Fruit fly (Drosophila melanogaster) whole organism, embryonic: ENCODE results near the gene CG43954.

Experiments
- Ada2b ChIP-seq: fragments of 200-800 bp; sonication (Bioruptor generic); IDR thresholded peaks from 2 replicates; pipeline ENCODE4 v1.3.6; 2022; ENCODE audit warnings: missing biosample characterization, missing genetic modification characterization
- Bdp1 ChIP-seq: fragments of 200-800 bp; sonication (Bioruptor generic); optimal IDR thresholded peaks from 3 replicates; lab custom pipeline; 2016; ENCODE audit warnings: missing biosample characterization, missing genetic modification characterization
- CG1024 ChIP-seq: fragments of 200-800 bp; sonication (Bioruptor generic); IDR thresholded peaks from 2 replicates; pipeline ENCODE4 v1.3.6; 2022; ENCODE audit warnings: missing biosample characterization, missing genetic modification characterization
- CG10267 ChIP-seq: fragments of 200-800 bp; sonication (Bioruptor generic); optimal IDR thresholded peaks from 2 replicates; lab custom pipeline; 2018; ENCODE audit warnings: missing biosample characterization, mild to moderate bottlenecking, missing genetic modification characterization, moderate library complexity
- CG10565 ChIP-seq: fragments of 200-800 bp; sonication (Bioruptor generic); optimal IDR thresholded peaks from 3 replicates; lab custom pipeline; 2016; ENCODE audit warnings: missing biosample characterization, mild to moderate bottlenecking, missing genetic modification characterization
- CG12391 ChIP-seq: fragments of 200-800 bp; sonication (Bioruptor generic); optimal IDR thresholded peaks from 3 replicates; lab custom pipeline; 2018; ENCODE audit warnings: missing biosample characterization, mild to moderate bottlenecking, missing genetic modification characterization, moderate library complexity
- CG13287 ChIP-seq: fragments of 200-800 bp; sonication (Bioruptor generic); IDR thresholded peaks from 2 replicates; pipeline ENCODE4 v1.3.6; 2022; ENCODE audit warnings: missing biosample characterization, missing genetic modification characterization; ENCODE audit not compliant: partially characterized antibody
- CG13296 ChIP-seq: fragments of 200-800 bp; sonication (Bioruptor generic); optimal IDR thresholded peaks from 3 replicates; lab custom pipeline; 2018; ENCODE audit warnings: missing biosample characterization, mild to moderate bottlenecking, missing genetic modification characterization
- CG14014 ChIP-seq: fragments of 200-800 bp; sonication (Bioruptor generic); IDR thresholded peaks from 2 replicates; pipeline ENCODE4 v1.3.6; 2022; ENCODE audit warnings: missing biosample characterization, missing genetic modification characterization
- CG2129 ChIP-seq: fragments of 200-800 bp; sonication (Bioruptor generic); IDR thresholded peaks from 2 replicates; pipeline ENCODE4 v1.3.6; 2022; ENCODE audit warnings: missing biosample characterization, missing genetic modification characterization; ENCODE audit not compliant: partially characterized antibody
- CG2712 ChIP-seq: fragments of 200-800 bp; optimal IDR thresholded peaks from 3 replicates; lab custom pipeline; 2019; ENCODE audit warnings: missing biosample characterization, mild to moderate bottlenecking, missing genetic modification characterization, moderate library complexity
- CG30020 ChIP-seq: fragments of 200-800 bp; optimal IDR thresholded peaks from 2 replicates; lab custom pipeline; 2019; ENCODE audit warnings: missing biosample characterization, mild to moderate bottlenecking, missing genetic modification characterization, moderate library complexity
- CG31224 ChIP-seq: fragments of 200-800 bp; sonication (Bioruptor generic); IDR thresholded peaks from 2 replicates; pipeline ENCODE4 v1.3.6; 2022; ENCODE audit warnings: missing biosample characterization, missing genetic modification characterization
- CG31441 ChIP-seq: fragments of 200-800 bp; sonication (Bioruptor generic); IDR thresholded peaks from 2 replicates; pipeline ENCODE4 v1.3.6; 2022; ENCODE audit warnings: missing biosample characterization, missing genetic modification characterization
- CG3995 ChIP-seq: fragments of 200-800 bp; sonication (Bioruptor generic); optimal IDR thresholded peaks from 3 replicates; lab custom pipeline; 2016; ENCODE audit warnings: missing biosample characterization, missing genetic modification characterization
- CG4360 ChIP-seq: fragments of 200-800 bp; sonication (Bioruptor generic); IDR thresholded peaks from 2 replicates; pipeline ENCODE4 v1.3.6; 2022; ENCODE audit warnings: missing biosample characterization, missing genetic modification characterization
- CG43689 ChIP-seq: fragments of 200-800 bp; sonication (Bioruptor generic); IDR thresholded peaks from 2 replicates; pipeline ENCODE4 v1.3.6; 2022; ENCODE audit warnings: missing biosample characterization, missing genetic modification characterization
- CG4617 ChIP-seq: fragments of 200-800 bp; sonication (Bioruptor generic); optimal IDR thresholded peaks from 3 replicates; lab custom pipeline; 2016; ENCODE audit warnings: missing biosample characterization, missing genetic modification characterization, borderline replicate concordance
- CG6254 ChIP-seq: fragments of 200-800 bp; sonication (Bioruptor generic); optimal IDR thresholded peaks from 3 replicates; lab custom pipeline; 2017; ENCODE audit warnings: mild to moderate bottlenecking, missing biosample characterization, missing genetic modification reagents, missing genetic modification characterization
- CG7786 ChIP-seq: fragments of 200-800 bp; sonication (Bioruptor generic); optimal IDR thresholded peaks from 2 replicates; lab custom pipeline; 2016; ENCODE audit warnings: missing biosample characterization, missing genetic modification characterization
- CG8290 ChIP-seq, 3 experiments: fragments of 200-800 bp; sonication (Bioruptor generic); optimal IDR thresholded peaks; 2 replicates each; lab custom pipeline; 2016 to 2019; ENCODE audit warnings: missing biosample characterization in 3 of 3, missing genetic modification characterization in 3 of 3, mild to moderate bottlenecking in 2 of 3, moderate library complexity in 1 of 3
- CG8765 ChIP-seq: fragments of 200-800 bp; sonication (Bioruptor generic); IDR thresholded peaks from 2 replicates; pipeline ENCODE4 v1.3.6; 2022; ENCODE audit warnings: missing biosample characterization, missing genetic modification characterization
- CG8944 ChIP-seq: fragments of 200-800 bp; sonication (Bioruptor generic); optimal IDR thresholded peaks from 3 replicates; lab custom pipeline; 2016; ENCODE audit warnings: missing biosample characterization, missing genetic modification characterization
- CG9437 ChIP-seq: fragments of 200-800 bp; sonication (Bioruptor generic); optimal IDR thresholded peaks from 2 replicates; lab custom pipeline; 2018; ENCODE audit warnings: missing biosample characterization, mild to moderate bottlenecking, missing genetic modification characterization
- CG9797 ChIP-seq: fragments of 200-800 bp; sonication (Bioruptor generic); optimal IDR thresholded peaks from 3 replicates; lab custom pipeline; 2018; ENCODE audit warnings: missing biosample characterization, mild to moderate bottlenecking, missing genetic modification characterization
- CG9817 ChIP-seq: fragments of 200-800 bp; sonication (Bioruptor generic); optimal IDR thresholded peaks from 2 replicates; lab custom pipeline; 2018; ENCODE audit warnings: missing biosample characterization, mild to moderate bottlenecking, missing genetic modification characterization, moderate library complexity
- CG9932 ChIP-seq: fragments of 200-800 bp; sonication (Bioruptor generic); IDR thresholded peaks from 2 replicates; pipeline ENCODE4 v1.3.6; 2022; ENCODE audit warnings: missing biosample characterization, missing genetic modification characterization
- D19A ChIP-seq: fragments of 200-800 bp; optimal IDR thresholded peaks from 3 replicates; lab custom pipeline; 2019; ENCODE audit warnings: missing biosample characterization, mild to moderate bottlenecking, missing genetic modification characterization, moderate library complexity
- Dek ChIP-seq: fragments of 200-800 bp; sonication (Bioruptor generic); optimal IDR thresholded peaks from 3 replicates; lab custom pipeline; 2019; ENCODE audit warnings: missing biosample characterization, mild to moderate bottlenecking, missing genetic modification characterization, moderate library complexity
- E2f2 ChIP-seq: fragments of 200-800 bp; sonication (Bioruptor generic); IDR thresholded peaks from 2 replicates; pipeline ENCODE4 v1.3.6; 2022; ENCODE audit warnings: missing biosample characterization, missing genetic modification characterization
- Elba2 ChIP-seq: fragments of 200-800 bp; sonication (Bioruptor generic); optimal IDR thresholded peaks from 3 replicates; lab custom pipeline; 2016; ENCODE audit warnings: missing biosample characterization, missing genetic modification characterization
- Oli ChIP-seq: fragments of 200-800 bp; sonication (Bioruptor generic); optimal IDR thresholded peaks from 2 replicates; lab custom pipeline; 2018; ENCODE audit warnings: missing biosample characterization, mild to moderate bottlenecking, missing genetic modification characterization, moderate library complexity
- PHDP ChIP-seq: fragments of 200-800 bp; sonication (Bioruptor generic); optimal IDR thresholded peaks from 3 replicates; lab custom pipeline; 2018; ENCODE audit warnings: missing biosample characterization, mild to moderate bottlenecking, missing genetic modification characterization, moderate library complexity
- Rfx ChIP-seq: fragments of 200-800 bp; sonication (Bioruptor generic); IDR thresholded peaks from 2 replicates; pipeline ENCODE4 v1.3.6; 2022; ENCODE audit warnings: missing biosample characterization, missing genetic modification characterization
- Sox102F ChIP-seq: fragments of 200-800 bp; sonication (Bioruptor generic); optimal IDR thresholded peaks from 2 replicates; lab custom pipeline; 2018; ENCODE audit warnings: missing biosample characterization, mild to moderate bottlenecking, missing genetic modification characterization, moderate library complexity
- Xrp1 ChIP-seq: fragments of 200-800 bp; sonication (Bioruptor generic); IDR thresholded peaks from 2 replicates; pipeline ENCODE4 v1.3.6; 2022; ENCODE audit warnings: missing biosample characterization, missing genetic modification characterization
- YL-1 ChIP-seq: fragments of 200-800 bp; sonication (Bioruptor generic); optimal IDR thresholded peaks from 3 replicates; lab custom pipeline; 2017; ENCODE audit warnings: missing biosample characterization, mild to moderate bottlenecking, missing genetic modification characterization
- al ChIP-seq: fragments of 200-800 bp; sonication (Bioruptor generic); IDR thresholded peaks from 2 replicates; pipeline ENCODE4 v1.3.6; 2022; ENCODE audit warnings: missing biosample characterization, missing genetic modification characterization
- caup ChIP-seq: fragments of 200-800 bp; sonication (Bioruptor generic); optimal IDR thresholded peaks from 3 replicates; lab custom pipeline; 2017; ENCODE audit warnings: missing biosample characterization, mild to moderate bottlenecking, missing genetic modification characterization, moderate library complexity; ENCODE audit not compliant: severe bottlenecking
- en ChIP-seq: fragments of 200-800 bp; sonication (Bioruptor generic); optimal IDR thresholded peaks from 2 replicates; lab custom pipeline; 2016; ENCODE audit warnings: missing biosample characterization, missing genetic modification characterization
- eyg ChIP-seq: fragments of 200-800 bp; sonication (Bioruptor generic); optimal IDR thresholded peaks from 3 replicates; lab custom pipeline; 2016; ENCODE audit warnings: missing biosample characterization, missing genetic modification characterization
- gfzf ChIP-seq: fragments of 200-800 bp; sonication (Bioruptor generic); optimal IDR thresholded peaks from 2 replicates; lab custom pipeline; 2016; ENCODE audit warnings: missing biosample characterization, mild to moderate bottlenecking, missing genetic modification characterization, moderate library complexity
- klu ChIP-seq: fragments of 200-800 bp; sonication (Bioruptor generic); IDR thresholded peaks from 2 replicates; pipeline ENCODE4 v1.3.6; 2022; ENCODE audit warnings: missing biosample characterization, missing genetic modification characterization
- lbe ChIP-seq: fragments of 200-800 bp; sonication (Bioruptor generic); optimal IDR thresholded peaks from 2 replicates; lab custom pipeline; 2016; ENCODE audit warnings: missing biosample characterization, mild to moderate bottlenecking, missing genetic modification characterization
- pzg ChIP-seq: fragments of 200-800 bp; sonication (Bioruptor generic); optimal IDR thresholded peaks from 3 replicates; lab custom pipeline; 2018; ENCODE audit warnings: missing biosample characterization, mild to moderate bottlenecking, missing genetic modification characterization, moderate library complexity
- ranshi ChIP-seq: fragments of 200-800 bp; sonication (Bioruptor generic); IDR thresholded peaks from 2 replicates; pipeline ENCODE4 v1.3.6; 2022; ENCODE audit warnings: missing biosample characterization, missing genetic modification characterization
- scrt ChIP-seq: fragments of 200-800 bp; sonication (Bioruptor generic); optimal IDR thresholded peaks from 2 replicates; lab custom pipeline; 2018; ENCODE audit warnings: missing biosample characterization, mild to moderate bottlenecking, missing genetic modification characterization, moderate library complexity
- sima ChIP-seq: fragments of 200-800 bp; sonication (Bioruptor generic); optimal IDR thresholded peaks from 2 replicates; lab custom pipeline; 2016; ENCODE audit warnings: missing biosample characterization, missing genetic modification characterization
- tx ChIP-seq: fragments of 200-800 bp; sonication (Bioruptor generic); optimal IDR thresholded peaks from 2 replicates; lab custom pipeline; 2016; ENCODE audit warnings: missing biosample characterization, missing genetic modification characterization
- vfl ChIP-seq: fragments of 200-800 bp; sonication (Bioruptor generic); optimal IDR thresholded peaks from 2 replicates; lab custom pipeline; 2016; ENCODE audit warnings: missing biosample characterization, missing genetic modification characterization

The CG43954 gene

DNA sequence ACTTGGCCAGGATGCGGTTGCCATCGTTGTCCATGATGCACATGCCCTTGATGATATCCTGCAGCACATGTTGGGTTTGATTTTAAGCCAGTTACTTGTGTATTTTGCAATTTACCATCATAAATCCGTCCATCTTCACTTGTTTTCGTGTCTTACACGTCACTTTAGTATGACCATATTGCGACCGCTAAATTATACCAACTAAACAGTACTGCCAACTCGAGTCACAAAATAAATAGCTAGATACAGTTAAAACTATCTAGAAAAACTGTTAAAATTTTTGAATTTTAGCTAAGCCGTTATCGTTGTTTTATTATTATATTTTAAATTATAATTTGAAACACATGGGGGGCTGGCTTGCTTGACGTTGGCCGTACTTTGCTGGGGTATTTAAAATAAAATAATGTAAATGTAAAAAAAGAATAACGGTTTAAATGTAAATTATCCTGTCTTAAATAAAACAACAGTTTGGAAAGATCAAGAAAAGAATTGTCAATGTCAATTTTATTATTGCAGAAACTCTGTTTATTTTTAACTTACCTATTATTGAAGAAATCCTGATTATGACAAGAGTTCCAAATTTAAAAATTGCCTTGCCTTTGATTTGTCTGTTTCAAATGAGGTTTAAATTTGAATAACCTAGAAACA, 38.0 kb downstream of the CG43954 start, which contains the start of the genes zetaCOP and CG13032 (continued):
- TF ChIP-seq Oli (no peak), CG10565 (GFP tag; lab: Kevin White, UChicago) (no peak), CG2712 (tag; lab: Kevin White, UChicago) (peak; percentile 25), CG7786 (GFP tag; lab: Kevin White, UChicago) (no peak), klu (GFP tag; lab: Robert Waterston, UW) (no peak), CG9797 (peak; percentile 58), scrt (no peak), Rfx (GFP tag; lab: Robert Waterston, UW) (no peak), CG8765 (GFP tag; lab: Robert Waterston, UW) (no peak), caup (GFP tag; lab: Kevin White, UChicago) (no peak), gfzf (GFP tag; lab: Kevin White, UChicago) (peak; percentile 77), E2f2 (GFP tag; lab: Robert Waterston, UW) (peak; percentile 66), CG14014 (GFP tag; lab: Robert Waterston, UW) (no peak), CG1024 (GFP tag; lab: Robert Waterston, UW) (no peak), CG12391 (tag; lab: Kevin White, UChicago) (peak; percentile 16), CG31441 (no peak), CG9932 (GFP tag; lab: Robert Waterston, UW) (no peak), CG2129 (GFP tag; lab: Robert Waterston, UW) (no peak), D19A (tag; lab: Kevin White, UChicago) (peak; percentile 1), YL-1 (GFP tag; lab: Kevin White, UChicago) (peak; percentile 69), CG9437 (GFP tag; lab: Kevin White, UChicago) (no peak), sima (GFP tag; lab: Kevin White, UChicago) (no peak), ranshi (GFP tag; lab: Robert Waterston, UW) (no peak), Ada2b (no peak), CG3995 (peak; percentile 34), Sox102F (no peak), Dek (no peak), Xrp1 (GFP tag; lab: Robert Waterston, UW) (no peak), vfl (GFP tag; lab: Kevin White, UChicago) (no peak), CG6254 (GFP tag; lab: Kevin White, UChicago) (no peak), al (no peak), CG8944 (GFP tag; lab: Kevin White, UChicago) (no peak), Bdp1 (no peak), CG13296 (no peak), CG31224 (GFP tag; lab: Robert Waterston, UW) (no peak), CG30020 (peak; percentile 21), eyg (no peak), CG13287 (GFP tag; lab: Robert Waterston, UW) (0 out of 2 replicates have a peak, but pooled peaks have one; percentile 19), CG4617 (peak; percentile 30), Elba2 (GFP tag; lab: Kevin White, UChicago) (peak; percentile 31), PHDP (tag; lab: Kevin White, UChicago) (no peak), CG43689 (GFP tag; lab: Robert Waterston, UW) (no peak), en (no peak), CG9817 (tag; lab: Kevin White, UChicago) (no peak), CG8290 (GFP tag; optimal IDR thresholded peaks at IDR 0.05; lab: Kevin White, UChicago) (no peak), CG8290 (tag; optimal IDR thresholded peaks at IDR 0.05; lab: Kevin White, UChicago) (no peak), tx (GFP tag; lab: Kevin White, UChicago) (no peak), CG10267 (tag; lab: Kevin White, UChicago) (peak; percentile 46), lbe (GFP tag; lab: Kevin White, UChicago) (peak; percentile 20), pzg (peak; percentile 64), CG4360 (GFP tag; lab: Robert Waterston, UW) (no peak)
